Worm (Caenorhabditis elegans) whole organism, mixed stage, embryonic: ENCODE data around the gene F21E9.2.

ENCODE experiments used
- ceh-43 ChIP-seq: fragments of 200-800 bp; sonication (Bioruptor generic); optimal IDR thresholded peaks from 2 replicates; lab custom pipeline; 2018; ENCODE audit warnings: mild to moderate bottlenecking, missing genetic modification characterization, moderate library complexity, missing compliant biosample characterization
- ces-1 ChIP-seq: fragments of 150-350 bp; optimal IDR thresholded peaks from 2 replicates; lab custom pipeline; 2014; ENCODE audit warnings: missing biosample characterization, missing genetic modification reagents, missing genetic modification characterization
- elt-3 ChIP-seq: fragments of 150-350 bp; optimal IDR thresholded peaks from 2 replicates; lab custom pipeline; 2014; ENCODE audit warnings: missing biosample characterization, missing genetic modification characterization
- lsy-2 ChIP-seq: fragments of 150-350 bp; optimal IDR thresholded peaks from 2 replicates; lab custom pipeline; 2014; ENCODE audit warnings: missing biosample characterization, missing genetic modification characterization
- mab-5 ChIP-seq: fragments of 150-350 bp; optimal IDR thresholded peaks from 2 replicates; lab custom pipeline; 2014; ENCODE audit warnings: missing biosample characterization, missing genetic modification characterization
- mls-2 ChIP-seq: sonication (generic microtip); optimal IDR thresholded peaks from 2 replicates; lab custom pipeline; 2016; ENCODE audit warnings: mild to moderate bottlenecking, missing genetic modification characterization, moderate library complexity, missing compliant biosample characterization
- unc-39 ChIP-seq: fragments of 150-350 bp; optimal IDR thresholded peaks from 2 replicates; lab custom pipeline; 2014; ENCODE audit warnings: missing biosample characterization, missing genetic modification characterization
- ztf-11 ChIP-seq: fragments of 150-350 bp; optimal IDR thresholded peaks from 2 replicates; lab custom pipeline; 2014; ENCODE audit warnings: missing biosample characterization, missing genetic modification characterization

DNA sequence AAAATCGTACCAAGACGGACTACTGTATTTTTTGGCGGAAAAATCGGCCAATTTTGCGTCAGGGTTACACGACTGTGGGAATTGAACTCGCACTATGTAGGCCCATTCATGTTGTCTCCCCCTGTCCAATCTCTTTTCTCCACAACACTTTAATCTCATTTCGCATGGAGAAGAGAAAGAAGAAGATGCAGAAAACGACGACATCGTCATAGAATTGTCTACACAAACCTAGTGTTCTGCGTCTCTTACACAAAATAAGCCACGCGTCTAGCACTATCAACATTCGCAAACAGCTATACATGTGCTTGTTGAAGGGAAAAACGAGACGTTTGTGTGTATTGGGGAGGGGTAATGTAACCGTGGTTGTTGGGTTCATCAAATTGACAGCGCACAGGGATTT is 6.8 kb downstream of the F21E9.2 start:
- TF ChIP-seq ces-1 (GFP tag; lab: Kevin White, UChicago) (peak; percentile 99), mab-5 (peak; percentile 29), elt-3 (tag; lab: Kevin White, UChicago) (no peak), ztf-11 (tag; lab: Kevin White, UChicago) (no peak), mls-2 (peak; percentile 8), ceh-43 (GFP tag; lab: Kevin White, UChicago) (no peak), lsy-2 (tag; lab: Kevin White, UChicago) (peak; percentile 25), unc-39 (tag; lab: Kevin White, UChicago) (no peak)
